Fruit fly (Drosophila melanogaster) whole organism, embryonic: ENCODE data around the gene Cyp4d1.

Experiments
- ATbp ChIP-seq: fragments of 200-800 bp; sonication (Bioruptor generic); optimal IDR thresholded peaks from 2 replicates; lab custom pipeline; 2017; ENCODE audit warnings: missing biosample characterization, mild to moderate bottlenecking, missing genetic modification characterization, missing genetic modification reagents
- Asciz ChIP-seq: fragments of 200-800 bp; sonication (Bioruptor generic); optimal IDR thresholded peaks from 2 replicates; lab custom pipeline; 2017; ENCODE audit warnings: missing biosample characterization, mild to moderate bottlenecking, missing genetic modification characterization, missing genetic modification reagents
- B-H1 ChIP-seq: fragments of 200-800 bp; sonication (Bioruptor generic); IDR thresholded peaks from 3 replicates; pipeline ENCODE4 v1.3.6; 2022; ENCODE audit warnings: missing biosample characterization, missing genetic modification characterization
- Blimp-1 ChIP-seq: fragments of 200-800 bp; sonication (Bioruptor generic); optimal IDR thresholded peaks from 3 replicates; lab custom pipeline; 2018; ENCODE audit warnings: missing biosample characterization, missing genetic modification characterization, mild to moderate bottlenecking, moderate library complexity, missing genetic modification reagents
- CG12071 ChIP-seq: fragments of 200-800 bp; sonication (Bioruptor generic); optimal IDR thresholded peaks from 3 replicates; lab custom pipeline; 2018; ENCODE audit warnings: missing biosample characterization, mild to moderate bottlenecking, missing genetic modification characterization
- CG12219 ChIP-seq: fragments of 200-800 bp; sonication (Bioruptor generic); optimal IDR thresholded peaks from 3 replicates; lab custom pipeline; 2018; ENCODE audit warnings: missing biosample characterization, mild to moderate bottlenecking, missing genetic modification characterization
- CG12236 ChIP-seq: fragments of 200-800 bp; sonication (Bioruptor generic); optimal IDR thresholded peaks from 2 replicates; lab custom pipeline; 2016; ENCODE audit warnings: missing biosample characterization, missing genetic modification characterization
- CG13424 ChIP-seq: fragments of 200-800 bp; sonication (Bioruptor generic); optimal IDR thresholded peaks from 2 replicates; lab custom pipeline; 2019; ENCODE audit warnings: missing biosample characterization, mild to moderate bottlenecking, missing genetic modification characterization, moderate library complexity
- CG13624 ChIP-seq: fragments of 200-800 bp; sonication (Bioruptor generic); optimal IDR thresholded peaks from 2 replicates; lab custom pipeline; 2016; ENCODE audit warnings: missing biosample characterization, missing genetic modification characterization
- CG13894 ChIP-seq: fragments of 200-800 bp; sonication (Bioruptor generic); optimal IDR thresholded peaks from 3 replicates; lab custom pipeline; 2018; ENCODE audit warnings: missing biosample characterization, mild to moderate bottlenecking, missing genetic modification characterization, moderate library complexity
- CG1602 ChIP-seq: fragments of 200-800 bp; sonication (Bioruptor generic); optimal IDR thresholded peaks from 3 replicates; lab custom pipeline; 2016; ENCODE audit warnings: missing biosample characterization, missing genetic modification characterization
- CG17802 ChIP-seq: fragments of 200-800 bp; sonication (Bioruptor generic); optimal IDR thresholded peaks from 2 replicates; lab custom pipeline; 2018; ENCODE audit warnings: missing biosample characterization, mild to moderate bottlenecking, missing genetic modification characterization, moderate library complexity
- CG17829 ChIP-seq: fragments of 200-800 bp; optimal IDR thresholded peaks from 2 replicates; lab custom pipeline; 2019; ENCODE audit warnings: missing biosample characterization, mild to moderate bottlenecking, missing genetic modification characterization, moderate library complexity
- CG18619 ChIP-seq: fragments of 200-800 bp; sonication (Bioruptor generic); optimal IDR thresholded peaks from 3 replicates; lab custom pipeline; 2017; ENCODE audit warnings: missing biosample characterization, mild to moderate bottlenecking, missing genetic modification characterization
- CG2116 ChIP-seq: fragments of 200-800 bp; sonication (Bioruptor generic); optimal IDR thresholded peaks from 3 replicates; lab custom pipeline; 2018; ENCODE audit warnings: missing biosample characterization, mild to moderate bottlenecking, missing genetic modification characterization
- CG4424 ChIP-seq: fragments of 200-800 bp; sonication (Bioruptor generic); optimal IDR thresholded peaks from 3 replicates; lab custom pipeline; 2016; ENCODE audit warnings: missing biosample characterization, missing genetic modification characterization
- CG7372 ChIP-seq: fragments of 200-800 bp; sonication (Bioruptor generic); IDR thresholded peaks from 2 replicates; pipeline ENCODE4 v1.3.6; 2022; ENCODE audit warnings: missing biosample characterization, missing genetic modification characterization
- CG7839 ChIP-seq: fragments of 200-800 bp; sonication (Bioruptor generic); optimal IDR thresholded peaks from 3 replicates; lab custom pipeline; 2018; ENCODE audit warnings: missing biosample characterization, mild to moderate bottlenecking, missing genetic modification characterization, moderate library complexity
- CG7987 ChIP-seq: fragments of 200-800 bp; sonication (Bioruptor generic); optimal IDR thresholded peaks from 2 replicates; lab custom pipeline; 2018; ENCODE audit warnings: missing biosample characterization, mild to moderate bottlenecking, missing genetic modification characterization, moderate library complexity
- CG8089 ChIP-seq: fragments of 200-800 bp; sonication (Bioruptor generic); optimal IDR thresholded peaks from 3 replicates; lab custom pipeline; 2016; ENCODE audit warnings: missing biosample characterization, missing genetic modification characterization
- CG8290 ChIP-seq, 3 experiments: fragments of 200-800 bp; sonication (Bioruptor generic); optimal IDR thresholded peaks; 2 replicates each; lab custom pipeline; 2016 to 2019; ENCODE audit warnings: missing biosample characterization in 3 of 3, missing genetic modification characterization in 3 of 3, mild to moderate bottlenecking in 2 of 3, moderate library complexity in 1 of 3
- Eip74EF ChIP-seq, 2 experiments: fragments of 200-800 bp in 1 of 2; fragments of >200 bp in 1 of 2; sonication (Bioruptor generic) in 1 of 2; optimal IDR thresholded peaks; 2 replicates each; lab custom pipeline; 2017 to 2019; ENCODE audit warnings: missing biosample characterization in 2 of 2, missing genetic modification characterization in 2 of 2, mild to moderate bottlenecking in 1 of 2, moderate library complexity in 1 of 2
- HLH3B ChIP-seq: fragments of 200-800 bp; sonication (Bioruptor generic); IDR thresholded peaks from 2 replicates; pipeline ENCODE4 v1.3.6; 2022; ENCODE audit warnings: missing biosample characterization, missing genetic modification characterization
- Hey ChIP-seq: fragments of 200-800 bp; sonication (Bioruptor generic); optimal IDR thresholded peaks from 3 replicates; lab custom pipeline; 2018; ENCODE audit warnings: missing biosample characterization, mild to moderate bottlenecking, missing genetic modification characterization
- NFAT ChIP-seq: fragments of 200-800 bp; sonication (Bioruptor generic); IDR thresholded peaks from 2 replicates; pipeline ENCODE4 v1.3.6; 2022; ENCODE audit warnings: missing biosample characterization, missing genetic modification characterization
- Scr ChIP-seq: fragments of 200-800 bp; sonication (Bioruptor generic); IDR thresholded peaks from 2 replicates; pipeline ENCODE4 v1.3.6; 2022; ENCODE audit warnings: missing biosample characterization, missing genetic modification characterization; ENCODE audit not compliant: partially characterized antibody
- Ssrp ChIP-seq: fragments of 200-800 bp; sonication (Bioruptor generic); optimal IDR thresholded peaks from 2 replicates; lab custom pipeline; 2018; ENCODE audit warnings: missing biosample characterization, mild to moderate bottlenecking, missing genetic modification characterization, moderate library complexity
- amos ChIP-seq: fragments of 200-800 bp; sonication (Bioruptor generic); IDR thresholded peaks from 2 replicates; pipeline ENCODE4 v1.3.6; 2022; ENCODE audit warnings: missing biosample characterization, missing genetic modification characterization; ENCODE audit not compliant: partially characterized antibody
- ap ChIP-seq: fragments of 200-800 bp; sonication (Bioruptor generic); IDR thresholded peaks from 2 replicates; pipeline ENCODE4 v1.3.6; 2022; ENCODE audit warnings: missing biosample characterization, missing genetic modification characterization
- cad ChIP-seq: fragments of >200 bp; optimal IDR thresholded peaks from 2 replicates; lab custom pipeline; 2017; ENCODE audit warnings: missing biosample characterization, missing genetic modification characterization
- chn ChIP-seq: fragments of 200-800 bp; sonication (Bioruptor generic); optimal IDR thresholded peaks from 2 replicates; lab custom pipeline; 2016; ENCODE audit warnings: missing biosample characterization, missing genetic modification characterization
- disco-r ChIP-seq: fragments of 200-800 bp; sonication (Bioruptor generic); optimal IDR thresholded peaks from 2 replicates; lab custom pipeline; 2016; ENCODE audit warnings: missing biosample characterization, missing genetic modification characterization
- fd102C ChIP-seq: fragments of 200-800 bp; sonication (Bioruptor generic); optimal IDR thresholded peaks from 2 replicates; lab custom pipeline; 2018; ENCODE audit warnings: missing biosample characterization, mild to moderate bottlenecking, missing genetic modification characterization, moderate library complexity
- fru ChIP-seq: fragments of >200 bp; optimal IDR thresholded peaks from 2 replicates; lab custom pipeline; 2017
- gsb-n ChIP-seq: fragments of 200-800 bp; sonication (Bioruptor generic); optimal IDR thresholded peaks from 3 replicates; lab custom pipeline; 2018; ENCODE audit warnings: missing biosample characterization, mild to moderate bottlenecking, missing genetic modification characterization
- h ChIP-seq: fragments of >200 bp; optimal IDR thresholded peaks from 2 replicates; lab custom pipeline; 2017
- hbn ChIP-seq: fragments of 200-800 bp; sonication (Bioruptor generic); IDR thresholded peaks from 2 replicates; pipeline ENCODE4 v1.3.6; 2022; ENCODE audit warnings: missing biosample characterization, missing genetic modification characterization; ENCODE audit not compliant: partially characterized antibody
- insv ChIP-seq, 2 experiments: fragments of 200-800 bp; sonication (Bioruptor generic); optimal IDR thresholded peaks; 3 replicates each; lab custom pipeline; 2016 to 2018; ENCODE audit warnings: missing biosample characterization in 2 of 2, missing genetic modification characterization in 2 of 2
- kah ChIP-seq: fragments of 200-800 bp; sonication (Bioruptor generic); optimal IDR thresholded peaks from 2 replicates; lab custom pipeline; 2018; ENCODE audit warnings: missing biosample characterization, mild to moderate bottlenecking, missing genetic modification characterization
- lbe ChIP-seq: fragments of 200-800 bp; sonication (Bioruptor generic); optimal IDR thresholded peaks from 2 replicates; lab custom pipeline; 2016; ENCODE audit warnings: missing biosample characterization, mild to moderate bottlenecking, missing genetic modification characterization
- nau ChIP-seq: fragments of 200-800 bp; sonication (Bioruptor generic); optimal IDR thresholded peaks from 3 replicates; lab custom pipeline; 2017; ENCODE audit warnings: missing biosample characterization, mild to moderate bottlenecking, missing genetic modification characterization, missing genetic modification reagents
- nmo ChIP-seq: fragments of 200-800 bp; sonication (Bioruptor generic); optimal IDR thresholded peaks from 2 replicates; lab custom pipeline; 2018; ENCODE audit warnings: missing biosample characterization, mild to moderate bottlenecking, missing genetic modification characterization, moderate library complexity
- prd ChIP-seq, 3 experiments: fragments of >200 bp in 2 of 3; fragments of 200-800 bp in 1 of 3; sonication (Bioruptor generic) in 1 of 3; optimal IDR thresholded peaks in 2 of 3; IDR thresholded peaks in 1 of 3; 2 replicates in 2 of 3; 3 replicates in 1 of 3; pipeline versions ENCODE4 v1.3.6 to Lab custom; 2017 to 2022; ENCODE audit warnings: missing biosample characterization in 1 of 3, missing genetic modification characterization in 1 of 3
- pum ChIP-seq: fragments of 200-800 bp; sonication (Bioruptor generic); optimal IDR thresholded peaks from 2 replicates; lab custom pipeline; 2016; ENCODE audit warnings: missing biosample characterization, missing genetic modification characterization
- sens ChIP-seq: fragments of 200-800 bp; sonication (Bioruptor generic); peaks from one replicate; lab custom pipeline; 2016; ENCODE audit warnings: missing biosample characterization, missing genetic modification characterization
- twi ChIP-seq: fragments of 200-800 bp; optimal IDR thresholded peaks from 2 replicates; lab custom pipeline; 2019; ENCODE audit warnings: missing biosample characterization, mild to moderate bottlenecking, missing genetic modification characterization, moderate library complexity
- unpg ChIP-seq: fragments of 200-800 bp; sonication (Bioruptor generic); optimal IDR thresholded peaks from 3 replicates; lab custom pipeline; 2018; ENCODE audit warnings: missing biosample characterization, mild to moderate bottlenecking, missing genetic modification characterization, moderate library complexity

The Cyp4d1 gene

DNA sequence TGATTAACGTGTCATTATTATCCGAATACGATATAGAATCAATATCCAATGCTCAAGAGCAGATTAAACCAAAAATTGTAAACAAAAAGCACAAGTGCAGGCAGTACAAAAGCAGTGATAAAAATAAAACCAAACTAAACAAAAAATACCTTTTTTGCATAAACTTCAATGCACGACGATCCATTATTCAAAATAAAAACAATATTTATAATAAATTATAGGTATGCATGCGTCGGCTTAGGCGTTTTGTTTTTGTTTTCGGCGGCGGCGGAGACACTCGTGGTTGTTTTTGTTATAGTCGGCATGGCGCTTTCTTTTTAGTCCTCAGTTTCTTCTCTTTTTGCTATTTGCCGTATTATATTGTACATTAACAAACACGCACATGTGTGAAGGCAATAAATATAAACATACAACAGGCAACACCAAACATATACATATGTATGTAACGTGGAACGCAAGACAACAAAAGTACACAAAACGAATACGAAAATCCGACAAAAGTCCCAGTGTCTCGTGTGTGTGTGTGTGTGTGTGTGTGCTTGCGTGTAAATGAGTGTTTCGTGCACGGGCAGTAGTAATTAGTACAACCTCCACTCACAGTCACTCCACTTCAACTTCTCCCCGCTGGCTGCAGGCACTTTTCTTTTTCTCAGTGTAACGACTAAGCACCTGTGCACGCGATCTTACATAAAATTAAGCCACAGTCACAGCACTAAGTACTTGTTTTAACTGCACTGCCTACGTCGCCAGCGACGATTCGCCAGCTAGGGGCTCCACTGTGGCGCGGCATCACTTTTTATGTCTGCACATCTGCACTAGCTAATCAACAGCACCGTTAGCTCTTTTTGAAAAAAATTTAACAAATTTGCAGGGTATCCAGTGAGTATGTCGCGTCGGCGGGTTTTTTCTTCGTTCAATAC lies 25.9 kb downstream of the Cyp4d1 start (continued):
- no peak for TF ChIP-seq Scr (GFP tag; lab: Robert Waterston, UW)
- peak; percentile 45 for TF ChIP-seq CG13424 (tag; lab: Kevin White, UChicago)
- no peak for TF ChIP-seq gsb-n (tag; lab: Kevin White, UChicago)
- peak; percentile 27 for TF ChIP-seq CG18619 (GFP tag; lab: Kevin White, UChicago)
- no peak for TF ChIP-seq ap (GFP tag; lab: Robert Waterston, UW)
- TF ChIP-seq CG12219 (GFP tag; lab: Kevin White, UChicago): no peak
- TF ChIP-seq CG7839 (tag; lab: Kevin White, UChicago): peak; percentile 54
- TF ChIP-seq CG12071 (GFP tag; lab: Kevin White, UChicago): no peak
- TF ChIP-seq lbe (GFP tag; lab: Kevin White, UChicago): no peak
- no peak for TF ChIP-seq kah
- peak; percentile 13 for TF ChIP-seq Blimp-1 (GFP tag; lab: Kevin White, UChicago)
- TF ChIP-seq pum (GFP tag; lab: Kevin White, UChicago): no peak
- no peak for TF ChIP-seq CG8089 (GFP tag; lab: Kevin White, UChicago)
- peak; percentile 0 for TF ChIP-seq CG17802
- TF ChIP-seq HLH3B (GFP tag; lab: Robert Waterston, UW): 0 out of 2 replicates have a peak, but pooled peaks have one; percentile 28
- no peak for TF ChIP-seq Hey (tag; lab: Kevin White, UChicago)
- peak; percentile 11; the same call in 1 of the 3 replicates for TF ChIP-seq B-H1 (GFP tag; lab: Robert Waterston, UW)
- TF ChIP-seq CG12236 (GFP tag; lab: Kevin White, UChicago): no peak
- TF ChIP-seq cad (GFP tag; lab: Kevin White, UChicago): no peak
- TF ChIP-seq CG17829 (tag; lab: Kevin White, UChicago): no peak
- no peak for TF ChIP-seq chn (GFP tag; lab: Kevin White, UChicago)
- TF ChIP-seq CG2116 (GFP tag; lab: Kevin White, UChicago): no peak
- TF ChIP-seq unpg (GFP tag; lab: Kevin White, UChicago): peak; percentile 45
- no peak for TF ChIP-seq hbn (GFP tag; lab: Robert Waterston, UW)
- no peak for TF ChIP-seq insv (GFP tag; optimal IDR thresholded peaks at IDR 0.05; lab: Kevin White, UChicago)
- no peak for TF ChIP-seq disco-r (GFP tag; lab: Kevin White, UChicago)
- peak; percentile 49 for TF ChIP-seq CG7372 (GFP tag; lab: Robert Waterston, UW)
- peak; percentile 12 for TF ChIP-seq CG13624 (GFP tag; lab: Kevin White, UChicago)
- no peak for TF ChIP-seq Eip74EF (GFP tag; optimal IDR thresholded peaks at IDR 0.05; lab: Kevin White, UChicago)
- peak; percentile 20 for TF ChIP-seq Ssrp (tag; lab: Kevin White, UChicago)
- TF ChIP-seq NFAT (GFP tag; lab: Robert Waterston, UW): 0 out of 2 replicates have a peak, but pooled peaks have one; percentile 22
- TF ChIP-seq CG7987 (GFP tag; lab: Kevin White, UChicago): no peak
- peak; percentile 15 for TF ChIP-seq nmo (GFP tag; lab: Kevin White, UChicago)
- TF ChIP-seq CG4424: peak; percentile 48
- no peak for TF ChIP-seq Asciz (GFP tag; lab: Kevin White, UChicago)
- TF ChIP-seq fd102C (GFP tag; lab: Kevin White, UChicago): no peak
- no peak for TF ChIP-seq nau (GFP tag; lab: Kevin White, UChicago)
- no peak for TF ChIP-seq CG8290 (GFP tag; optimal IDR thresholded peaks at IDR 0.05; lab: Kevin White, UChicago)
- no peak for TF ChIP-seq CG8290 (tag; optimal IDR thresholded peaks at IDR 0.05; lab: Kevin White, UChicago)
- TF ChIP-seq amos (GFP tag; lab: Robert Waterston, UW): no peak
- TF ChIP-seq sens (GFP tag; lab: Kevin White, UChicago): peak; percentile 73
- no peak for TF ChIP-seq CG13894 (tag; lab: Kevin White, UChicago)
- no peak for TF ChIP-seq prd (optimal IDR thresholded peaks at IDR 0.05; lab: Kevin White, UChicago)
- TF ChIP-seq prd (GFP tag; IDR thresholded peaks at IDR 0.05; lab: Robert Waterston, UW): peak; percentile 65; the same call in 2 of the 3 replicates
- no peak for TF ChIP-seq fru (lab: Kevin White, UChicago)
- no peak for TF ChIP-seq CG1602 (GFP tag; lab: Kevin White, UChicago)
- TF ChIP-seq h: no peak
- TF ChIP-seq ATbp (GFP tag; lab: Kevin White, UChicago): peak; percentile 34
- TF ChIP-seq twi (tag; lab: Kevin White, UChicago): peak; percentile 75
